Fruit fly (Drosophila melanogaster) whole organism, pupa: ENCODE results near the gene mah.

Experiments used
- CG10348 ChIP-seq: fragments of 200-800 bp; sonication (Bioruptor generic); IDR thresholded peaks from 2 replicates; pipeline ENCODE4 v1.3.6; 2022; ENCODE audit warnings: missing biosample characterization, missing genetic modification characterization
- CG12605 ChIP-seq: fragments of 200-800 bp; sonication (Bioruptor generic); IDR thresholded peaks from 2 replicates; pipeline ENCODE4 v1.3.6; 2022; ENCODE audit warnings: missing biosample characterization, missing genetic modification characterization
- CG13204 ChIP-seq: fragments of 200-800 bp; sonication (Bioruptor generic); optimal IDR thresholded peaks from 2 replicates; lab custom pipeline; 2018; ENCODE audit warnings: missing biosample characterization, mild to moderate bottlenecking, missing genetic modification characterization, moderate library complexity
- CG14655 ChIP-seq: fragments of 200-800 bp; sonication (Bioruptor generic); optimal IDR thresholded peaks from 3 replicates; lab custom pipeline; 2017; ENCODE audit warnings: mild to moderate bottlenecking, missing biosample characterization, missing genetic modification reagents, missing genetic modification characterization
- CG15710 ChIP-seq: fragments of 200-800 bp; sonication (Bioruptor generic); optimal IDR thresholded peaks from 2 replicates; lab custom pipeline; 2018; ENCODE audit warnings: missing biosample characterization, mild to moderate bottlenecking, missing genetic modification characterization, moderate library complexity
- CG17806 ChIP-seq: fragments of 200-800 bp; sonication (Bioruptor generic); optimal IDR thresholded peaks from 2 replicates; lab custom pipeline; 2018; ENCODE audit warnings: missing biosample characterization, mild to moderate bottlenecking, missing genetic modification characterization, moderate library complexity
- CG32121 ChIP-seq: fragments of 200-800 bp; sonication (Bioruptor generic); IDR thresholded peaks from 2 replicates; pipeline ENCODE4 v1.3.6; 2022; ENCODE audit warnings: missing biosample characterization, missing genetic modification characterization
- CG34367 ChIP-seq: fragments of 200-800 bp; sonication (Bioruptor generic); optimal IDR thresholded peaks from 2 replicates; lab custom pipeline; 2018; ENCODE audit warnings: missing biosample characterization, mild to moderate bottlenecking, missing genetic modification characterization
- CG4496 ChIP-seq: fragments of 200-800 bp; sonication (Bioruptor generic); IDR thresholded peaks from 3 replicates; pipeline ENCODE4 v1.3.6; 2022; ENCODE audit warnings: missing biosample characterization, missing genetic modification characterization
- CG8159 ChIP-seq: fragments of 200-800 bp; sonication (Bioruptor generic); optimal IDR thresholded peaks from 3 replicates; lab custom pipeline; 2018; ENCODE audit warnings: missing biosample characterization, mild to moderate bottlenecking, missing genetic modification characterization, moderate library complexity
- CG8301 ChIP-seq: fragments of 200-800 bp; sonication (Bioruptor generic); optimal IDR thresholded peaks from 2 replicates; lab custom pipeline; 2018; ENCODE audit warnings: missing biosample characterization, mild to moderate bottlenecking, missing genetic modification characterization
- CG9948 ChIP-seq: fragments of 200-800 bp; sonication (Bioruptor generic); optimal IDR thresholded peaks from 2 replicates; lab custom pipeline; 2018; ENCODE audit warnings: missing biosample characterization, mild to moderate bottlenecking, missing genetic modification characterization, moderate library complexity
- D1 ChIP-seq: fragments of 200-800 bp; sonication (Bioruptor generic); optimal IDR thresholded peaks from 2 replicates; lab custom pipeline; 2018; ENCODE audit warnings: missing biosample characterization, mild to moderate bottlenecking, missing genetic modification characterization, moderate library complexity
- EcR ChIP-seq: fragments of 200-800 bp; sonication (Bioruptor generic); optimal IDR thresholded peaks from 3 replicates; lab custom pipeline; 2019; ENCODE audit warnings: missing biosample characterization, missing genetic modification characterization, mild to moderate bottlenecking, moderate library complexity, missing genetic modification reagents
- Ets98B ChIP-seq: fragments of 200-800 bp; sonication (Bioruptor generic); IDR thresholded peaks from 2 replicates; pipeline ENCODE4 v1.3.6; 2022; ENCODE audit warnings: missing biosample characterization, missing genetic modification characterization
- Pif1A ChIP-seq: fragments of 200-800 bp; sonication (Bioruptor generic); optimal IDR thresholded peaks from 3 replicates; lab custom pipeline; 2016; ENCODE audit warnings: missing biosample characterization, missing genetic modification characterization
- Pif1B ChIP-seq: fragments of 200-800 bp; sonication (Bioruptor generic); optimal IDR thresholded peaks from 3 replicates; lab custom pipeline; 2016; ENCODE audit warnings: missing biosample characterization, missing genetic modification characterization
- Snoo ChIP-seq: fragments of 200-800 bp; sonication (Bioruptor generic); optimal IDR thresholded peaks from 3 replicates; lab custom pipeline; 2017; ENCODE audit warnings: missing biosample characterization, mild to moderate bottlenecking, missing genetic modification characterization, inconsistent platforms
- fd96Ca ChIP-seq: fragments of 200-800 bp; sonication (Bioruptor generic); IDR thresholded peaks from 3 replicates; pipeline ENCODE4 v1.3.6; 2022; ENCODE audit warnings: missing biosample characterization, missing genetic modification characterization
- gl ChIP-seq: fragments of 200-800 bp; sonication (Bioruptor generic); optimal IDR thresholded peaks from 2 replicates; lab custom pipeline; 2018; ENCODE audit warnings: missing biosample characterization, mild to moderate bottlenecking, missing genetic modification characterization
- rn ChIP-seq: fragments of 200-800 bp; sonication (Bioruptor generic); IDR thresholded peaks from 2 replicates; pipeline ENCODE4 v1.3.6; 2022; ENCODE audit warnings: missing biosample characterization, missing genetic modification characterization

Gene mah

DNA sequence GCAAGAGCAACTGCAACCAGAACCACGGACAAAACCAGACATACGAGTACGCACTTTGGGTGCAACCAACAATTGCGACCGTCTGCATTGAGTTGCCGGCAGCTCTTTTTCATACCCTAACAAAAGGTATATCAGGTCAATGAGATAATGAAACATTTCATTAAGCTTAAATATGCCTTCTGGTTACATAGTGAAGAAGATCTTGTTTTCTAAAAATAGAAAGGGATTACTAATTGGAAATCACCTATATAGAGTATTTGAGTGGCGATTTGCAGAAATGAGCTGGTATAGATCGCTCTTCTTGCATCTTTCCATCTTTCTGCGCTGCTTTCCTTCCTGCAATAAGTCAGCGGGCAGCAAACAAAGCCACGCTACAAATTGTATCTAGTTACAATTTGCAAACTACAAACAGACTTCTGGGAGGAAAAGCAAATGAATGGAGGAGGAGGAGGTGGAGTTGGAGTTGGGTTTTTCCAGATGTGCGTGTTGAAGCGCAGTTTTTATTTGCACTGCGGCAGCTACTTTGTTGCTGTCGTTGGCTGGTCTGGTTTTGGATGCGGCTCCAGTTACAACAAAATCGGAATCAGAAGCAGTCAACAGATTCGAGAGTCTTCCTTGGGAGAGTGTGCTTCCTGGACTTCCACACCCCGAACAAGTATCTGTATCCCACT lies 27.5 kb downstream of the mah start:
- TF ChIP-seq Pif1B (GFP tag; lab: Kevin White, UChicago) (peak; percentile 86), rn (GFP tag; lab: Robert Waterston, UW) (peak; percentile 79), Ets98B (GFP tag; lab: Robert Waterston, UW) (peak; percentile 94), D1 (tag; lab: Kevin White, UChicago) (peak; percentile 68), Snoo (tag; lab: Kevin White, UChicago) (peak; percentile 61), CG10348 (no peak), EcR (GFP tag; lab: Kevin White, UChicago) (no peak), CG9948 (tag; lab: Kevin White, UChicago) (peak; percentile 91), CG32121 (GFP tag; lab: Robert Waterston, UW) (peak; percentile 74), CG15710 (tag; lab: Kevin White, UChicago) (peak; percentile 83), CG13204 (GFP tag; lab: Kevin White, UChicago) (peak; percentile 75), CG14655 (GFP tag; lab: Kevin White, UChicago) (peak; percentile 98), gl (peak; percentile 82), CG4496 (GFP tag; lab: Robert Waterston, UW) (peak; percentile 95), CG8159 (tag; lab: Kevin White, UChicago) (peak; percentile 82), CG8301 (peak; percentile 98), CG17806 (tag; lab: Kevin White, UChicago) (peak; percentile 92), Pif1A (GFP tag; lab: Kevin White, UChicago) (peak; percentile 92), CG34367 (peak; percentile 84), CG12605 (GFP tag; lab: Robert Waterston, UW) (peak; percentile 89), fd96Ca (peak; percentile 86)
- TF ChIP-seq, all 21 proteins: peak for 19

DNA sequence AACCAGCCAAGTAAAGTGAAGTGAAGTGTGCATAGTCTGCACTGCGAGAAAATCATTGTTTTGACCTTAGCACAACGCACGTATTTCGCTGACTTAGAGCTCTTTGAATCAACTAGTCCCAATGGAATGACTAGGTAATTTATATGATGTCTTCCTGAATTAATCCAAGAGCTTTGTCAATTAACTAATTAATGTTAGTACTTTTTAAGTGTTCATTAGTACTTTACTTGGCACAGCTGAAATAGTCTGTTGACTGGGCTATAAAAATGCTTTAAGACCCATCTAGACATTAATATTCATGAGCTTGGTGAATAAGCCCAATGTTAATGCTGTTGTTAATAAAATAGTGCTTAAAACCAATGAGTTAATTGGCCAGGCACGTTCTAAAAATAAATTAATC lies 28.7 kb downstream of the mah start:
- TF ChIP-seq CG4496 (GFP tag; lab: Robert Waterston, UW) = no peak
- no peak for TF ChIP-seq CG32121 (GFP tag; lab: Robert Waterston, UW)
- no peak for TF ChIP-seq gl
- TF ChIP-seq Pif1B (GFP tag; lab: Kevin White, UChicago) = no peak
- TF ChIP-seq CG34367 = no peak
- TF ChIP-seq CG10348 = no peak
- TF ChIP-seq CG9948 (tag; lab: Kevin White, UChicago) = no peak
- TF ChIP-seq CG8159 (tag; lab: Kevin White, UChicago) = peak; percentile 3
- no peak for TF ChIP-seq CG15710 (tag; lab: Kevin White, UChicago)
- TF ChIP-seq CG13204 (GFP tag; lab: Kevin White, UChicago) = no peak
- no peak for TF ChIP-seq Pif1A (GFP tag; lab: Kevin White, UChicago)
- TF ChIP-seq rn (GFP tag; lab: Robert Waterston, UW) = no peak
- no peak for TF ChIP-seq fd96Ca
- TF ChIP-seq EcR (GFP tag; lab: Kevin White, UChicago) = no peak
- no peak for TF ChIP-seq D1 (tag; lab: Kevin White, UChicago)
- TF ChIP-seq CG8301 = peak; percentile 13
- TF ChIP-seq CG14655 (GFP tag; lab: Kevin White, UChicago) = peak; percentile 45

DNA sequence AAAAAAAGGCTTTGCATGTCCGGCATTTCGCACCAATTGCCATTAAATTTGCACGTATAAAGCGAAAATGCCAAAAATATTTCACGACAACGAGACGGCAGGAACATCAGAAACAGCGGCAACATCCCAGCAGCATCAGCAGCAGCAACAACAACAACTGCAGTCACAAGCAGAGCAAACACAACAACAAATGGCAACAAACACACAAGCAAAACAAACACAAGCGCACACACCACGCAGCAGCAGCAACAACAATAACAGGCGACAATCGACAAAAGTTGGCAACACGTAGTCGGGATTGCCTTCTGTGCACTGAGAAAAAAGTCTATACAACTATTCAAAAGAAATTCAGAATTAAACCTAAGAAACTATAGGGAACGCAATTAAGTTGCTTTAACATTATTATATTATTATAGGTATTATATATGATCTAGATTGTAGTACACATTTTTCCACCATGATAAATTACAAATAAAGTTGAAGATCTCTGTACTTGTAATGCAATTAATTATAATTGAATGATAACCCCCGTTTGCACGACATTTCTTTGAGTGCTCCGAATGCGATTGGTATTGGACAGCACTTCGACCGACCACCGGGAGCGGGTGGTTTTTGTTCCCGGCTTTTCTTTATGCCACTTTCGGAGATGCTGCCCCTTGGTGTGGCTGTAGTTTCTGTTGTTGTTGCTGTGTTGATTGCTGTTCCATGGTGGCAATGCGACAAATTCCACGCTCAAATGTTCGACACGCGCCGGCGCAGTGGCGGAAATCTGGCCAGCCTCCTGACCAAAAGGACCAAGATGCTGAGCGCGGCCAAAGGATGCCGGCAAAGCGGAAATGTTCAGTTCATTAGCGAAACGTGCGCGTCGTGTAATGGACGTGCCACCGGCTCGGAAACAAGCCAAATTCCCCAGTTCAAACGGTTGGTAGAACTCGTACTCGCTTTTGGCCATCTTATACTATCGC lies 36.4 kb downstream of the mah start, which contains the start of gene tnc:
tnc (plus strand) TSS at position 848 of the 965 bp plus-strand sequence.
- TF ChIP-seq Ets98B (GFP tag; lab: Robert Waterston, UW) (peak; percentile 48), CG4496 (GFP tag; lab: Robert Waterston, UW) (peak; percentile 61; the same call in 2 of the 3 replicates), rn (GFP tag; lab: Robert Waterston, UW) (no peak), Pif1B (GFP tag; lab: Kevin White, UChicago) (peak; percentile 60), CG10348 (no peak), CG32121 (GFP tag; lab: Robert Waterston, UW) (0 out of 2 replicates have a peak, but pooled peaks have one; percentile 38), CG17806 (tag; lab: Kevin White, UChicago) (peak; percentile 80), Snoo (tag; lab: Kevin White, UChicago) (peak; percentile 86), gl (peak; percentile 47), CG34367 (peak; percentile 70), CG14655 (GFP tag; lab: Kevin White, UChicago) (peak; percentile 86), Pif1A (GFP tag; lab: Kevin White, UChicago) (peak; percentile 53), CG13204 (GFP tag; lab: Kevin White, UChicago) (peak; percentile 33), D1 (tag; lab: Kevin White, UChicago) (peak; percentile 51), CG9948 (tag; lab: Kevin White, UChicago) (peak; percentile 84), fd96Ca (no peak), CG12605 (GFP tag; lab: Robert Waterston, UW) (peak; percentile 61), CG8301 (peak; percentile 82), CG8159 (tag; lab: Kevin White, UChicago) (peak; percentile 88), EcR (GFP tag; lab: Kevin White, UChicago) (no peak), CG15710 (tag; lab: Kevin White, UChicago) (peak; percentile 85)

DNA sequence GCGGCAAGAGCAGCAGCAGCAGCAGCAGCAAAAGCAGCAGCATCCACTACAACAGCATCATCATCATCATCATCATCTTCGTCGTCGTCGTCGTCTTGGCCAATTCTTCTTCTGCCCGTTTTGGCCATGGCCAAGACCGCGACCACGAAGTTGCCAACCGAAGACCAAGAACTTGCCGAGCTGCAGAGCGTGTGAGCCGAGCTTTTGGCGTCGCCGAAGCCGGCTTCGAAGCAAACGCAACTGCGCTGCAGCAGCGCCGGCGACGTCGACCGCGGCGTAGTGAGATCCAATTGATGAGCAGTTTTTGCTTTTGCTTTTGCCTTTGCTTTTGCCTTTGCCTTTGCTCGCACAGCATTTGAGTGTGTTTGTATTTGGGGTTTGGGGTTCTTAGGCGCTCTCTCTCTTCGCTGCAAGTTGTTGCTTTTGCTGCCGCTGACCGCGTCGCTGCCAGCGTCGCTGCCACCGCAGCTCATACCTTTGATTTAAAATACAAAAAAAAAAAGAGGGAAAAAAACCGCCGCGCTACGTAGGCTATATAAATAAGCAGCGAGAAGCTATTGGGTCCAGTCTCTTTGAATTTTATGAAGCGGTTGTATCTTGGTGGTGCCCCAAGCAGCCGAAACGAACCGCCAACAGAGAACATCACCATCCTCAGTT lies 37.7 kb downstream of the mah start:
- TF ChIP-seq CG4496 (GFP tag; lab: Robert Waterston, UW) = 0 out of 3 replicates have a peak, but pooled peaks have one; percentile 24
- no peak for TF ChIP-seq CG17806 (tag; lab: Kevin White, UChicago)
- TF ChIP-seq CG13204 (GFP tag; lab: Kevin White, UChicago) = peak; percentile 29
- no peak for TF ChIP-seq CG12605 (GFP tag; lab: Robert Waterston, UW)
